Worm (Caenorhabditis elegans): ENCODE measurements around the gene toca-1.

- no peak for TF ChIP-seq elt-4 (tag; optimal IDR thresholded peaks at IDR 0.05)
- no peak for TF ChIP-seq elt-2 (tag; optimal IDR thresholded peaks at IDR 0.05)
- TF ChIP-seq fkh-10 (GFP tag; optimal IDR thresholded peaks at IDR 0.05) = no peak
- TF ChIP-seq dmd-4 (tag; optimal IDR thresholded peaks at IDR 0.05; ENCODE audit: borderline replicate concordance) = no peak
- TF ChIP-seq ama-1 (optimal IDR thresholded peaks at IDR 0.05) = no peak
- no peak for TF ChIP-seq unc-3 (GFP tag; conservative IDR thresholded peaks at IDR 0.05)
- no peak for TF ChIP-seq unc-3 (tag; optimal IDR thresholded peaks at IDR 0.05)
- TF ChIP-seq nhr-11 (tag; optimal IDR thresholded peaks at IDR 0.05) = no peak
These were observed 6.1 kb upstream of the toca-1 start for ce11 chrX:1527338-1527737.

Measured in whole organism, late embryonic.